Fruit fly (Drosophila melanogaster): ENCODE measurements around the gene Fuca.

Fuca gene

DNA sequence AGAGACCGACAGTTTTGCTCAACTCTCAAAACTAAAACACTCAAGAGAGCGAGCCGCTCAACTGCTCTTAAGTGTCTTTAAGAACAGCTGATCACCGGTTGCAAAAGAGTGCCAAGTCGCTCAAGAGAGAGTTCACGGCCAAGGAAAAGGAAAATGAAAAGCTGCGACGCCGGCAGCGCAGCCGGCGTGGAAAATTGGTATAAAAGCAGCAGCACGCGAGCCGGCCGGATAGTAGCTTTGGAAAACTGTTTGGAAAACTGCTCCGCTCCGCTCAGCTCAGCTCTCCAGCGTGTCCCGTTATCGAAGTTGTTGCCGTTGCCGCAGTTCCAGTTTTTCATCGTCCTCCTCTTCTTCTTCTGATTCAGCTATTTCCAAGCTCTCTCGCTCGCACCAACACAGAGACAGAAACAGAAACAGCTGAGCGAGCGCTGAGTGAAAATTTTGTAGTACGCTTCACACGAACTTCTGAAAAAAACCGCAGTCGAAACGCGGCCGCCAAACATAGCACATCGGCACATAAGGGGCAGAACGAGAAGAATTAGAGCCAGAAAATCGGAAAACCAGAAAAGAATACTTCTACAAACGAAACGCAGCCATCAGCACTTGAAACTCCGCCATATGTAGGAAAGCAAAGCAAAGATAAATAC, 35.1 kb downstream of the Fuca start, which contains the start of gene chrb (continued):
- TF ChIP-seq CG7839 (tag; optimal IDR thresholded peaks at IDR 0.05) = peak; percentile 34
- TF ChIP-seq Ets97D (GFP tag; optimal IDR thresholded peaks at IDR 0.05) = no peak
- peak; percentile 72 for TF ChIP-seq cwo (GFP tag; optimal IDR thresholded peaks at IDR 0.05)
- no peak for TF ChIP-seq Dp (GFP tag; optimal IDR thresholded peaks at IDR 0.05)
- peak; percentile 25 for TF ChIP-seq Max (GFP tag; optimal IDR thresholded peaks at IDR 0.05)
- peak; percentile 52 for TF ChIP-seq twi (tag; optimal IDR thresholded peaks at IDR 0.05)
- peak; percentile 67 for TF ChIP-seq CG4707 (GFP tag; optimal IDR thresholded peaks at IDR 0.05)
- TF ChIP-seq Doc2 (GFP tag; IDR thresholded peaks at IDR 0.05) = no peak
- TF ChIP-seq CG14710 (tag; optimal IDR thresholded peaks at IDR 0.05) = peak; percentile 40
- TF ChIP-seq Taf1 (GFP tag; IDR thresholded peaks at IDR 0.05) = no peak
- peak; percentile 47 for TF ChIP-seq CG2678 (tag; optimal IDR thresholded peaks at IDR 0.05)
- no peak for TF ChIP-seq Usf (GFP tag; optimal IDR thresholded peaks at IDR 0.05)
- no peak for TF ChIP-seq Sox102F (GFP tag; optimal IDR thresholded peaks at IDR 0.05)
- no peak for TF ChIP-seq Neu2 (GFP tag; optimal IDR thresholded peaks at IDR 0.05; ENCODE audit: borderline replicate concordance)
- TF ChIP-seq Opbp (GFP tag; IDR thresholded peaks at IDR 0.05; ENCODE audit: partially characterized antibody) = peak; percentile 77; the same call in 2 of the 3 replicates
- peak; percentile 77 for TF ChIP-seq NC2α (GFP tag; optimal IDR thresholded peaks at IDR 0.05)
- TF ChIP-seq CG7556 (GFP tag; optimal IDR thresholded peaks at IDR 0.05) = no peak
- no peak for TF ChIP-seq CG18476 (GFP tag; optimal IDR thresholded peaks at IDR 0.05)
- TF ChIP-seq sisA (GFP tag; IDR thresholded peaks at IDR 0.05) = no peak
- TF ChIP-seq otp (GFP tag; IDR thresholded peaks at IDR 0.05) = peak; percentile 76; the same call in 2 of the 3 replicates
- TF ChIP-seq kni (GFP tag; optimal IDR thresholded peaks at IDR 0.05) = peak; percentile 93
- TF ChIP-seq CG14667 (GFP tag; IDR thresholded peaks at IDR 0.05) = no peak
- TF ChIP-seq chinmo (GFP tag; IDR thresholded peaks at IDR 0.05; ENCODE audit: partially characterized antibody) = peak; percentile 91; the same call in 2 of the 4 replicates
- no peak for TF ChIP-seq Ravus (GFP tag; IDR thresholded peaks at IDR 0.05)
- TF ChIP-seq vvl (GFP tag; IDR thresholded peaks at IDR 0.05) = peak; percentile 85
- TF ChIP-seq repo (GFP tag; optimal IDR thresholded peaks at IDR 0.05) = peak; percentile 71
- TF ChIP-seq YL-1 (GFP tag; optimal IDR thresholded peaks at IDR 0.05) = peak; percentile 35
- TF ChIP-seq Nf-YB (GFP tag; optimal IDR thresholded peaks at IDR 0.05) = peak; percentile 48
- peak; percentile 21; the same call in 1 of the 2 replicates for TF ChIP-seq CG31441 (GFP tag; IDR thresholded peaks at IDR 0.05)
- peak; percentile 25; the same call in 1 of the 3 replicates for TF ChIP-seq CG14050 (GFP tag; IDR thresholded peaks at IDR 0.05)
- TF ChIP-seq dmrt11E (tag; optimal IDR thresholded peaks at IDR 0.05) = no peak
- TF ChIP-seq fd96Cb (tag; optimal IDR thresholded peaks at IDR 0.05) = no peak
- peak; percentile 39 for TF ChIP-seq bigmax (GFP tag; optimal IDR thresholded peaks at IDR 0.05)
- TF ChIP-seq ken (GFP tag; IDR thresholded peaks at IDR 0.05) = peak; percentile 71; the same call in 2 of the 3 replicates
- TF ChIP-seq CG9817 (tag; optimal IDR thresholded peaks at IDR 0.05) = no peak
- TF ChIP-seq nerfin-1 (tag; optimal IDR thresholded peaks at IDR 0.05) = peak; percentile 58
- peak; percentile 37 for TF ChIP-seq CG12236 (GFP tag; optimal IDR thresholded peaks at IDR 0.05)
- TF ChIP-seq CG34376 (GFP tag; optimal IDR thresholded peaks at IDR 0.05) = peak; percentile 84
- no peak for TF ChIP-seq Dref (GFP tag; IDR thresholded peaks at IDR 0.05)
- no peak for TF ChIP-seq HLHmδ (GFP tag; optimal IDR thresholded peaks at IDR 0.05)
- peak; percentile 62 for TF ChIP-seq gcm2 (GFP tag; optimal IDR thresholded peaks at IDR 0.05)
- peak; percentile 58 for TF ChIP-seq p53 (GFP tag; optimal IDR thresholded peaks at IDR 0.05)
- peak; percentile 49 for TF ChIP-seq dmrt99B (tag; optimal IDR thresholded peaks at IDR 0.05)
- TF ChIP-seq Atf3 (GFP tag; optimal IDR thresholded peaks at IDR 0.05) = no peak
- no peak for TF ChIP-seq CG4617 (GFP tag; optimal IDR thresholded peaks at IDR 0.05; ENCODE audit: borderline replicate concordance)
- peak; percentile 77 for TF ChIP-seq btn (GFP tag; optimal IDR thresholded peaks at IDR 0.05)
- TF ChIP-seq CG15073 (GFP tag; optimal IDR thresholded peaks at IDR 0.05) = no peak
- TF ChIP-seq CTCF (GFP tag; optimal IDR thresholded peaks at IDR 0.05) = peak; percentile 37
- no peak for TF ChIP-seq prd (optimal IDR thresholded peaks at IDR 0.05)
- no peak for TF ChIP-seq prd (GFP tag; IDR thresholded peaks at IDR 0.05)
